Worm (Caenorhabditis elegans) whole organism, mixed stage, embryonic: ENCODE data around the gene C06E2.5.

ENCODE experiments used
- ceh-39 ChIP-seq: fragments of 150-350 bp; optimal IDR thresholded peaks from 2 replicates; lab custom pipeline; 2014; ENCODE audit warnings: missing biosample characterization, missing genetic modification characterization
- ceh-43 ChIP-seq: fragments of 200-800 bp; sonication (Bioruptor generic); optimal IDR thresholded peaks from 2 replicates; lab custom pipeline; 2018; ENCODE audit warnings: mild to moderate bottlenecking, missing genetic modification characterization, moderate library complexity, missing compliant biosample characterization
- elt-1 ChIP-seq: sonication (generic microtip); optimal IDR thresholded peaks from 2 replicates; lab custom pipeline; 2017; ENCODE audit warnings: missing genetic modification characterization, mild to moderate bottlenecking, missing compliant biosample characterization, antibody characterized with exemption, moderate library complexity, borderline replicate concordance; ENCODE audit not compliant: insufficient read depth
- hlh-1 ChIP-seq: fragments of 150-350 bp; optimal IDR thresholded peaks from 2 replicates; lab custom pipeline; 2014; ENCODE audit warnings: missing biosample characterization, missing genetic modification reagents, missing genetic modification characterization
- lsy-2 ChIP-seq: fragments of 150-350 bp; optimal IDR thresholded peaks from 2 replicates; lab custom pipeline; 2014; ENCODE audit warnings: missing biosample characterization, missing genetic modification characterization
- mab-5 ChIP-seq: fragments of 150-350 bp; optimal IDR thresholded peaks from 2 replicates; lab custom pipeline; 2014; ENCODE audit warnings: missing biosample characterization, missing genetic modification characterization
- mep-1 ChIP-seq: fragments of 150-350 bp; optimal IDR thresholded peaks from 2 replicates; lab custom pipeline; 2017; ENCODE audit warnings: missing biosample characterization, missing genetic modification reagents, missing genetic modification characterization, inconsistent platforms
- mls-2 ChIP-seq: sonication (generic microtip); optimal IDR thresholded peaks from 2 replicates; lab custom pipeline; 2016; ENCODE audit warnings: mild to moderate bottlenecking, missing genetic modification characterization, moderate library complexity, missing compliant biosample characterization
- nhr-12 ChIP-seq: fragments of 150-350 bp; optimal IDR thresholded peaks from 2 replicates; lab custom pipeline; 2014; ENCODE audit warnings: missing biosample characterization, missing genetic modification characterization
- nhr-2 ChIP-seq: fragments of 150-350 bp; optimal IDR thresholded peaks from 2 replicates; lab custom pipeline; 2014; ENCODE audit warnings: missing biosample characterization, missing genetic modification characterization
- pha-4 ChIP-seq: fragments of 150-350 bp; optimal IDR thresholded peaks from 2 replicates; lab custom pipeline; 2018; ENCODE audit warnings: missing biosample characterization, missing genetic modification reagents, missing genetic modification characterization
- sem-2 ChIP-seq: fragments of 200-800 bp; sonication (Bioruptor generic); optimal IDR thresholded peaks from 2 replicates; lab custom pipeline; 2018; ENCODE audit warnings: mild to moderate bottlenecking, missing genetic modification characterization, missing compliant biosample characterization
- tbx-8 ChIP-seq: fragments of 200-800 bp; sonication (Bioruptor generic); optimal IDR thresholded peaks from 2 replicates; lab custom pipeline; 2018; ENCODE audit warnings: mild to moderate bottlenecking, missing genetic modification characterization, moderate library complexity, missing compliant biosample characterization
- unc-62 ChIP-seq: fragments of 150-350 bp; optimal IDR thresholded peaks from 2 replicates; lab custom pipeline; 2014; ENCODE audit warnings: missing biosample characterization, missing genetic modification reagents, missing genetic modification characterization

The C06E2.5 gene

DNA sequence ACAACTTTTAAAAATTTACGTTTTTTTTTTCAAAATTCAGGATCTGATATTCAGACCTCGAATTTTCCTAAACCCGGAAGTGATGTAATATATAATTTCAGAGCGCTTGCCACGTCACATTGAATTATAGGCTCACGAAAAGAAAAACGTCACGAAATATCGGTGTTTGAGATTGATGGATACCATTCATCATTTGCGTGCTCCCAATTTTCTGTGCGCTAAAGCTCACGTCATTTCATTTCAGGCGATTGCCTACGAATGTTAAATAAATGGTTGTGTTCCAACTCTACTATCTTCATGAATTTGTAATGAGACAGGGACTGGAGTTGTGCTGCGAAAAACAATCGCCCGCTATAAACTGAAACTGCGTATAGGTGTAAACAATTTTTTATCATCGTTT is 49.0 kb downstream of the C06E2.5 start:
- no peak for TF ChIP-seq ceh-39 (tag; lab: Kevin White, UChicago)
- no peak for TF ChIP-seq mep-1 (tag; lab: Kevin White, UChicago)
- no peak for TF ChIP-seq ceh-43 (GFP tag; lab: Kevin White, UChicago)
- TF ChIP-seq mab-5: no peak
- TF ChIP-seq lsy-2 (tag; lab: Kevin White, UChicago): no peak
- TF ChIP-seq mls-2 (tag; lab: Kevin White, UChicago): no peak
- TF ChIP-seq elt-1: no peak
- no peak for TF ChIP-seq unc-62 (GFP tag; lab: Kevin White, UChicago)
- TF ChIP-seq sem-2: no peak
- TF ChIP-seq tbx-8: no peak
- TF ChIP-seq pha-4 (tag; lab: Kevin White, UChicago): no peak
- no peak for TF ChIP-seq nhr-12 (tag; lab: Kevin White, UChicago)
- no peak for TF ChIP-seq nhr-2 (tag; lab: Kevin White, UChicago)
- TF ChIP-seq hlh-1 (tag; lab: Kevin White, UChicago): no peak
